Fruit fly (Drosophila melanogaster): ENCODE results near the gene Sfp33A4.
A peak's percentile ranks its signal among the peaks of the same experiment; 100 is the strongest.

Sfp33A4 gene

DNA sequence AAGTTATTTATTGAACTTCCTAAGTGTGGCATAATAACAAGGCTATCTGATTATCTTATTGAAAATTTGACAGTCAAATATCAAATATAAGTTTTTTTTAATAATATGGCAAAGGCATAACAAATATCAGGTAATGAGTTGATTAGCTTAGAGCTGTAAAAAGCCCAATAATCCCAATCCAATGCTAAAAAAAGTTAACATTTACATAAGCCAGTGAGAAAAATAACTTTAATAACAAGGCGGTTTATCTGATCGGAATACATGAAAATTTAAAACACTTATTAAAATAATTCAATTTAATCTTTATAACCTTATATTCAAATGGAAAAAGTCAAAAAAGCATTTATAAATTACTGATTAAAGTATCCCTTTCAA is 28.7 kb upstream of the Sfp33A4 start:
- TF ChIP-seq D1 (tag; optimal IDR thresholded peaks at IDR 0.05): no peak
- TF ChIP-seq CG15710 (tag; optimal IDR thresholded peaks at IDR 0.05): no peak

DNA sequence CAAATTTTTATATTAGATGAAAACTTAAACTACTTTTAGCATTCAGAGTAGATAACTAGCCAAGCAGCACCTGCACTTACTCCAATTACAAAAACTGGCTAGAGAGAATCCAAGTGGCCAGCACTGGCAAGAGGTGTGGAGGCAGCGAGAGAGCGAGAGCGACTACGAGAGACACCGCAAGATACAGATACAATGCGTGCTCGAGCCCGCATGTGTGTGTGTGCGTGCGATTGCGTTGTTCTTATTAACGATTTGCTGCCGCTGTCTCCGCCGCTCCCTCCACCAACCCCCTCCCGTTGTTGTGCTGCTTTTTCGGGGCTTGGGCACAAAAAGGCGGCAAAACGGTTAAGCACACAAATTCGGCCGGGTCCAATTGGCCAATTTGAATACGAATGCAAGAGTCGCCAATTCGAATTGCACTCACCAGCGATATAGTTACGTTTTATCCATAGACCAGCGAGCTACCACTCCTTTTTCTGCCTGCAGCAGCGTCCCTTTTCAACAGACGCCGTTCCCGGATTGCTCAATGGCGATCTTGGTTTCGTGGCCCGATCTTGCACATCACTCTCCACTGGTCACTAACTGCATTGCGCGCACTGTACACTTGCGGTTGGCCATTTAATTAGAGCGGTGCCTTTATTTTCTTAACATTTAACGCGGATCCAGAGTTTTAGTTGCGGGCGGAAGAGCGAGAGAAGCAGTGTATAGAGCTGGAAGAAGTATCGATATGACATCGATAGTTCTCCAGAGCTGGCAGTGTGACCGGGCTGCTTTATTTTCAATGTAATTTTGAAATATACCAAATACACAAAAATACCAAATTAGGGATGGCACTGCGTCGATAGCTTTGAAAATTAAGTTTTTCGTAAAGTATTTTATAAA is 28.1 kb upstream of the Sfp33A4 start, which contains the start of gene crol:
Gene crol, minus strand, starts transcription at position 737 of the 882 bp plus-strand sequence.
- TF ChIP-seq rn (GFP tag; IDR thresholded peaks at IDR 0.05) (no peak), Pif1A (GFP tag; optimal IDR thresholded peaks at IDR 0.05) (no peak), CG8159 (tag; optimal IDR thresholded peaks at IDR 0.05) (no peak), CG10348 (GFP tag; IDR thresholded peaks at IDR 0.05) (no peak), CG34367 (tag; optimal IDR thresholded peaks at IDR 0.05) (no peak), CG8301 (tag; optimal IDR thresholded peaks at IDR 0.05) (no peak), CG13204 (GFP tag; optimal IDR thresholded peaks at IDR 0.05) (peak; percentile 84), CG32121 (GFP tag; IDR thresholded peaks at IDR 0.05) (peak; percentile 34; the same call in 1 of the 2 replicates), Ets98B (GFP tag; IDR thresholded peaks at IDR 0.05) (peak; percentile 19; the same call in 1 of the 2 replicates), CG14655 (GFP tag; optimal IDR thresholded peaks at IDR 0.05) (no peak), CG15710 (tag; optimal IDR thresholded peaks at IDR 0.05) (no peak), EcR (GFP tag; optimal IDR thresholded peaks at IDR 0.05) (peak; percentile 9), fd96Ca (GFP tag; IDR thresholded peaks at IDR 0.05) (peak; percentile 64; the same call in 1 of the 3 replicates), D1 (tag; optimal IDR thresholded peaks at IDR 0.05) (peak; percentile 39), CG4496 (GFP tag; IDR thresholded peaks at IDR 0.05) (peak; percentile 48; the same call in 1 of the 3 replicates), Pif1B (GFP tag; optimal IDR thresholded peaks at IDR 0.05) (no peak), CG17806 (tag; optimal IDR thresholded peaks at IDR 0.05) (no peak), Snoo (tag; optimal IDR thresholded peaks at IDR 0.05) (no peak), CG9948 (tag; optimal IDR thresholded peaks at IDR 0.05) (no peak), CG12605 (GFP tag; IDR thresholded peaks at IDR 0.05) (peak; percentile 54), gl (tag; optimal IDR thresholded peaks at IDR 0.05) (no peak)

DNA sequence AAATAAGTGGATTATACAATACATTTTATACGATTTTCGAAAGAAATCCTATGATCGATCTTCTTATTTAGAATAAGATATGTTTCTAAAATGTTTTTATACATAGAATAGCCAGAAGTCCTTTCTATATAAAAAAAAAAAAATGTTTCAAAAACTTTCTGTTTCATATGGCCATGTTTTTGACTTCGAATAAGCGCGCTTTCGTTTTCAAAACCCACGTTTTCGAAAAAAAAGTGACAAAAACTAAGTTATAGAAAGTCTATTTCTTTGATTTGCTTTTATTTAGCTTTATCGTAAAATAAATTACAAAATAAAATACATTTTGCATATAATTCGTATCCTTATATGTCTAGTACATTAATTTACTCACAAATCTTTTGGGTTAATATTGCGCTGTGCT is 27.2 kb upstream of the Sfp33A4 start:
- no peak for TF ChIP-seq CG12605 (GFP tag; IDR thresholded peaks at IDR 0.05)
- TF ChIP-seq CG8301 (tag; optimal IDR thresholded peaks at IDR 0.05): no peak
- no peak for TF ChIP-seq CG15710 (tag; optimal IDR thresholded peaks at IDR 0.05)
- TF ChIP-seq D1 (tag; optimal IDR thresholded peaks at IDR 0.05): no peak
- no peak for TF ChIP-seq CG8159 (tag; optimal IDR thresholded peaks at IDR 0.05)
- no peak for TF ChIP-seq EcR (GFP tag; optimal IDR thresholded peaks at IDR 0.05)
- no peak for TF ChIP-seq gl (tag; optimal IDR thresholded peaks at IDR 0.05)
- TF ChIP-seq CG17806 (tag; optimal IDR thresholded peaks at IDR 0.05): no peak
- no peak for TF ChIP-seq CG10348 (GFP tag; IDR thresholded peaks at IDR 0.05)
- TF ChIP-seq Pif1B (GFP tag; optimal IDR thresholded peaks at IDR 0.05): no peak
- no peak for TF ChIP-seq CG34367 (tag; optimal IDR thresholded peaks at IDR 0.05)

DNA sequence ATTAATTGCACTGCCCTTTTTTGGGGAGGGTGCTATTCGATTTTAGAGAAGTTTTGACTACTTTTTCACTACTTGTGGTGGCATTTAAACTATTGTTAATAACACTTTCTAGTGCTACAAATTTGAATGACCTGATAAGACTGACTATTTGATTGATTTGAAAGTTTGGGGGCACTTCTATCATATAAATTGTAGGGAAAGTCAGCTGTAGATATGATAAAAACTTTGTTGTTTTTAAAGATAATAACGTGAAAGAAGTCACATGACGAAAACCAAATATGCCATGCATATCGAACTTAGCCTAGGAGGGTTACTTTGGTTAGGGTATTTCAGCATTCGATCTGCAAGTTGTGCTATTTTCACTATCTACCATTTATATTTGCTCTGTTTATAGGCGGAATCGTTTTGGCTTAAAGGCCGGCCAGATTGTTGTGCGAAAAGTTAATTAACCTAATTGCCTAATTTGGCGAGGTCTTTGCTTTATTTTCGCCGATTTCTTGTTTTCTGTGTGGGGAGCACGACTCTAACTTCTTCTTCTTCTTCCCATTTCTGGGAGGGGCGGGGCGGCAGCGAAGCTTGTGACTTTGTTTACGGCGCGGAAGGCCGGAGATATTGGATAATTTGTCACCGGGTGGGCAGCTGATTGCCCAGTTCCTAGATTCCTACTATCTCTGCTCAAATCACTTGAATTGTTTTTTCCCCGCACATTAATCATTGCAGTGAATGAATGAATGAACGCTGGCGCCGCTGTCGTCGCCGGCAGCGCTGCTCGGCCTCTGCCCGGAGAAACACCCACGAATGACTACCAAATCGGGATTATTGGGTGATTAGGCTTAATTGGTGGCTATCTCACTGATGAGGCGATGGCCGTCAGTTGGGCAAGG is 24.0 kb upstream of the Sfp33A4 start:
- peak; percentile 26 for TF ChIP-seq CG14655 (GFP tag; optimal IDR thresholded peaks at IDR 0.05)
- TF ChIP-seq CG12605 (GFP tag; IDR thresholded peaks at IDR 0.05): no peak
- TF ChIP-seq CG9948 (tag; optimal IDR thresholded peaks at IDR 0.05): no peak
- TF ChIP-seq gl (tag; optimal IDR thresholded peaks at IDR 0.05): no peak
- TF ChIP-seq CG10348 (GFP tag; IDR thresholded peaks at IDR 0.05): no peak
- peak; percentile 18 for TF ChIP-seq CG8301 (tag; optimal IDR thresholded peaks at IDR 0.05)
- no peak for TF ChIP-seq CG34367 (tag; optimal IDR thresholded peaks at IDR 0.05)
- no peak for TF ChIP-seq Snoo (tag; optimal IDR thresholded peaks at IDR 0.05)
- no peak for TF ChIP-seq CG4496 (GFP tag; IDR thresholded peaks at IDR 0.05)
- no peak for TF ChIP-seq D1 (tag; optimal IDR thresholded peaks at IDR 0.05)
- TF ChIP-seq Pif1A (GFP tag; optimal IDR thresholded peaks at IDR 0.05): no peak
- no peak for TF ChIP-seq rn (GFP tag; IDR thresholded peaks at IDR 0.05)
- TF ChIP-seq CG32121 (GFP tag; IDR thresholded peaks at IDR 0.05): 0 out of 2 replicates have a peak, but pooled peaks have one; percentile 13
- TF ChIP-seq Pif1B (GFP tag; optimal IDR thresholded peaks at IDR 0.05): no peak

DNA sequence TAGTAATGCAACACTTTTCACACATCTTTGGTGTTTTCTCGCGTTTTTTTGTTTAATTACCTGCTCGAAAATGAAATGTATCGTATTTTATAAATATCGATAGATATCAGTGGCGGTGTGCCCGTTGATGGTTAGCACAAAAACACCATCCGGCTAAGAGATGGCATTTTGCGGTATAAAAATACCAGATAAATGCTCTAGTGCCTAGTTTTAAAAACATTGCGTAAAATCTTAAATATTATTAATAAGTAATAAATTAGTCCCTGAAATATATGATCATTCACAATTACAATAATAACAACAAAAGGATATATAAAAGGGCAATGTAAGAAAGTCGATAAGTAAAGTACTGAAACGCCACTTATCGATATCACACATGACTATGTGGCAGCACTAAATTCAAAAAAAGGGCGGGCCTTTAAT is 23.4 kb upstream of the Sfp33A4 start, which contains the start of gene CycY:
Gene CycY, minus strand, starts transcription at position 116 of the 423 bp plus-strand sequence.
- TF ChIP-seq Pif1B (GFP tag; optimal IDR thresholded peaks at IDR 0.05): no peak
- TF ChIP-seq CG17806 (tag; optimal IDR thresholded peaks at IDR 0.05): no peak
- TF ChIP-seq CG8159 (tag; optimal IDR thresholded peaks at IDR 0.05): peak; percentile 1
- TF ChIP-seq CG10348 (GFP tag; IDR thresholded peaks at IDR 0.05): no peak

DNA sequence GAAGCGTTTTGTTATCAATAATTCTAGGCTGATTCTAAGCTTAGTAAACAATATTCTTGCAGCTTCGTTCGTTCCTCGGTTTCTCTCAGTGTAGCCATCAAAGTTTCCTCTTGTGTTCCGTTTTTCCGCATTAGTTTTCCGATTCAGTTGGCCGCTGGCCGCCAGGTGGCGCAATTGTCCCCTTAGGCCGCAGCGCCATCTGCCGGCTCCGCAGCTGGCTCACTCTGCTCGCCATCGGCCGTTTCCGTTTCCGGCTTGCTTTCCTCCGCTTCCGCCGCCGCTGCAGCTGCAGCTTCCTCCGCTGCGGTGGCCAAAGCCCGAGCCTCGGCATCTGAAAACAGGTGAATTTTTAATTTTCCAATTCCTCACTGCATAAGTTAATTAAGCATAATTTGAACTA is 20.7 kb upstream of the Sfp33A4 start:
- TF ChIP-seq EcR (GFP tag; optimal IDR thresholded peaks at IDR 0.05) (no peak), CG8159 (tag; optimal IDR thresholded peaks at IDR 0.05) (peak; percentile 30), CG34367 (tag; optimal IDR thresholded peaks at IDR 0.05) (peak; percentile 54), CG12605 (GFP tag; IDR thresholded peaks at IDR 0.05) (peak; percentile 62), gl (tag; optimal IDR thresholded peaks at IDR 0.05) (peak; percentile 48), CG14655 (GFP tag; optimal IDR thresholded peaks at IDR 0.05) (peak; percentile 61), CG8301 (tag; optimal IDR thresholded peaks at IDR 0.05) (peak; percentile 43), CG15710 (tag; optimal IDR thresholded peaks at IDR 0.05) (peak; percentile 30), CG13204 (GFP tag; optimal IDR thresholded peaks at IDR 0.05) (no peak), D1 (tag; optimal IDR thresholded peaks at IDR 0.05) (no peak), Snoo (tag; optimal IDR thresholded peaks at IDR 0.05) (no peak), CG17806 (tag; optimal IDR thresholded peaks at IDR 0.05) (peak; percentile 23), Pif1A (GFP tag; optimal IDR thresholded peaks at IDR 0.05) (peak; percentile 72), CG32121 (GFP tag; IDR thresholded peaks at IDR 0.05) (peak; percentile 51), CG9948 (tag; optimal IDR thresholded peaks at IDR 0.05) (no peak), CG4496 (GFP tag; IDR thresholded peaks at IDR 0.05) (peak; percentile 88), rn (GFP tag; IDR thresholded peaks at IDR 0.05) (peak; percentile 40; the same call in 1 of the 2 replicates), fd96Ca (GFP tag; IDR thresholded peaks at IDR 0.05) (peak; percentile 58; the same call in 2 of the 3 replicates), Pif1B (GFP tag; optimal IDR thresholded peaks at IDR 0.05) (peak; percentile 19), CG10348 (GFP tag; IDR thresholded peaks at IDR 0.05) (no peak), Ets98B (GFP tag; IDR thresholded peaks at IDR 0.05) (peak; percentile 43)
